Fruit fly (Drosophila melanogaster) whole organism, embryonic: ENCODE data around the gene dati.

Experiments
- Bgb ChIP-seq: fragments of 200-800 bp; sonication (Bioruptor generic); IDR thresholded peaks from 2 replicates; pipeline ENCODE4 v1.3.6; 2022; ENCODE audit warnings: missing biosample characterization, missing genetic modification characterization; ENCODE audit not compliant: partially characterized antibody
- Bteb2 ChIP-seq: fragments of 200-800 bp; sonication (Bioruptor generic); optimal IDR thresholded peaks from 2 replicates; lab custom pipeline; 2016; ENCODE audit warnings: missing biosample characterization, missing genetic modification characterization
- CG10543 ChIP-seq: fragments of 200-800 bp; sonication (Bioruptor generic); optimal IDR thresholded peaks from 3 replicates; lab custom pipeline; 2017; ENCODE audit warnings: missing biosample characterization, mild to moderate bottlenecking, missing genetic modification characterization, moderate library complexity
- CG11723 ChIP-seq: fragments of 200-800 bp; sonication (Bioruptor generic); optimal IDR thresholded peaks from 2 replicates; lab custom pipeline; 2017; ENCODE audit warnings: missing biosample characterization, mild to moderate bottlenecking, missing genetic modification characterization
- CG12942 ChIP-seq: fragments of 200-800 bp; sonication (Bioruptor generic); optimal IDR thresholded peaks from 3 replicates; lab custom pipeline; 2016; ENCODE audit warnings: missing biosample characterization, missing genetic modification characterization
- CG13624 ChIP-seq: fragments of 200-800 bp; sonication (Bioruptor generic); optimal IDR thresholded peaks from 2 replicates; lab custom pipeline; 2016; ENCODE audit warnings: missing biosample characterization, missing genetic modification characterization
- CG14710 ChIP-seq: fragments of 200-800 bp; sonication (Bioruptor generic); optimal IDR thresholded peaks from 3 replicates; lab custom pipeline; 2019; ENCODE audit warnings: missing biosample characterization, mild to moderate bottlenecking, missing genetic modification characterization, moderate library complexity
- CG15479 ChIP-seq: fragments of 200-800 bp; sonication (Bioruptor generic); optimal IDR thresholded peaks from 3 replicates; lab custom pipeline; 2019; ENCODE audit warnings: missing biosample characterization, mild to moderate bottlenecking, missing genetic modification characterization, moderate library complexity
- CG17802 ChIP-seq: fragments of 200-800 bp; sonication (Bioruptor generic); optimal IDR thresholded peaks from 2 replicates; lab custom pipeline; 2018; ENCODE audit warnings: missing biosample characterization, mild to moderate bottlenecking, missing genetic modification characterization, moderate library complexity
- CG1792 ChIP-seq: fragments of 200-800 bp; sonication (Bioruptor generic); optimal IDR thresholded peaks from 2 replicates; lab custom pipeline; 2016; ENCODE audit warnings: missing biosample characterization, missing genetic modification characterization
- CG30020 ChIP-seq: fragments of 200-800 bp; optimal IDR thresholded peaks from 2 replicates; lab custom pipeline; 2019; ENCODE audit warnings: missing biosample characterization, mild to moderate bottlenecking, missing genetic modification characterization, moderate library complexity
- CG34376 ChIP-seq: fragments of 200-800 bp; sonication (Bioruptor generic); optimal IDR thresholded peaks from 2 replicates; lab custom pipeline; 2018; ENCODE audit warnings: missing biosample characterization, mild to moderate bottlenecking, missing genetic modification characterization
- CG4730 ChIP-seq: fragments of 200-800 bp; sonication (Bioruptor generic); IDR thresholded peaks from 2 replicates; pipeline ENCODE4 v1.3.6; 2022; ENCODE audit warnings: missing biosample characterization, missing genetic modification characterization
- CG4820 ChIP-seq: fragments of 200-800 bp; sonication (Bioruptor generic); optimal IDR thresholded peaks from 3 replicates; lab custom pipeline; 2016; ENCODE audit warnings: missing biosample characterization, missing genetic modification characterization
- CG6791 ChIP-seq: fragments of 200-800 bp; sonication (Bioruptor generic); IDR thresholded peaks from 3 replicates; pipeline ENCODE4 v1.3.6; 2022; ENCODE audit warnings: missing biosample characterization, missing genetic modification characterization; ENCODE audit not compliant: partially characterized antibody
- CG7357 ChIP-seq: fragments of 200-800 bp; sonication (Bioruptor generic); IDR thresholded peaks from 3 replicates; pipeline ENCODE4 v1.3.6; 2022; ENCODE audit warnings: missing biosample characterization, missing genetic modification characterization
- CG7963 ChIP-seq: fragments of 200-800 bp; sonication (Bioruptor generic); IDR thresholded peaks from 3 replicates; pipeline ENCODE4 v1.3.6; 2022; ENCODE audit warnings: missing biosample characterization, missing genetic modification characterization; ENCODE audit not compliant: partially characterized antibody
- Camta ChIP-seq: fragments of 200-800 bp; sonication (Bioruptor generic); optimal IDR thresholded peaks from 2 replicates; lab custom pipeline; 2016; ENCODE audit warnings: missing biosample characterization, missing genetic modification characterization
- Dfd ChIP-seq, 2 experiments: fragments of >200 bp; optimal IDR thresholded peaks; 2 replicates each; lab custom pipeline; 2017; ENCODE audit warnings: missing biosample characterization in 2 of 2, missing genetic modification characterization in 2 of 2
- Dll ChIP-seq: fragments of 200-800 bp; sonication (Bioruptor generic); IDR thresholded peaks from 4 replicates; pipeline ENCODE4 v1.3.6; 2022; ENCODE audit warnings: missing biosample characterization, missing genetic modification characterization; ENCODE audit not compliant: partially characterized antibody
- Dp ChIP-seq: fragments of 200-800 bp; sonication (Bioruptor generic); optimal IDR thresholded peaks from 2 replicates; lab custom pipeline; 2018; ENCODE audit warnings: missing biosample characterization, mild to moderate bottlenecking, missing genetic modification characterization, moderate library complexity
- MESR4 ChIP-seq: fragments of 200-800 bp; sonication (Bioruptor generic); optimal IDR thresholded peaks from 2 replicates; lab custom pipeline; 2018; ENCODE audit warnings: missing biosample characterization, mild to moderate bottlenecking, missing genetic modification characterization, moderate library complexity
- NK7.1 ChIP-seq: fragments of 200-800 bp; sonication (Bioruptor generic); optimal IDR thresholded peaks from 3 replicates; lab custom pipeline; 2016; ENCODE audit warnings: missing biosample characterization, missing genetic modification characterization
- Pdp1 ChIP-seq, 2 experiments: fragments of 200-800 bp; sonication (Bioruptor generic); optimal IDR thresholded peaks; 3 replicates each; lab custom pipeline; 2016; ENCODE audit warnings: missing biosample characterization in 2 of 2, missing genetic modification characterization in 2 of 2, mild to moderate bottlenecking in 1 of 2, moderate library complexity in 1 of 2
- Ravus ChIP-seq: fragments of 200-800 bp; sonication (Bioruptor generic); IDR thresholded peaks from 2 replicates; pipeline ENCODE4 v1.3.6; 2022; ENCODE audit warnings: missing biosample characterization, missing genetic modification characterization
- Ssrp ChIP-seq: fragments of 200-800 bp; sonication (Bioruptor generic); optimal IDR thresholded peaks from 2 replicates; lab custom pipeline; 2018; ENCODE audit warnings: missing biosample characterization, mild to moderate bottlenecking, missing genetic modification characterization, moderate library complexity
- amos ChIP-seq: fragments of 200-800 bp; sonication (Bioruptor generic); IDR thresholded peaks from 2 replicates; pipeline ENCODE4 v1.3.6; 2022; ENCODE audit warnings: missing biosample characterization, missing genetic modification characterization; ENCODE audit not compliant: partially characterized antibody
- ato ChIP-seq: fragments of 200-800 bp; sonication (Bioruptor generic); IDR thresholded peaks from 2 replicates; pipeline ENCODE4 v1.3.6; 2022; ENCODE audit warnings: missing biosample characterization, missing genetic modification characterization; ENCODE audit not compliant: partially characterized antibody
- bbx ChIP-seq: fragments of 200-800 bp; sonication (Bioruptor generic); IDR thresholded peaks from 2 replicates; pipeline ENCODE4 v1.3.6; 2022; ENCODE audit warnings: missing biosample characterization, missing genetic modification characterization; ENCODE audit not compliant: partially characterized antibody
- br ChIP-seq: fragments of >200 bp; optimal IDR thresholded peaks from 2 replicates; lab custom pipeline; 2017
- corto ChIP-seq: fragments of 200-800 bp; sonication (Bioruptor generic); optimal IDR thresholded peaks from 2 replicates; lab custom pipeline; 2016; ENCODE audit warnings: missing biosample characterization, mild to moderate bottlenecking, missing genetic modification characterization, moderate library complexity
- crp ChIP-seq, 2 experiments: fragments of 200-800 bp; sonication (Bioruptor generic); optimal IDR thresholded peaks; 2 replicates in 1 of 2; 3 replicates in 1 of 2; lab custom pipeline; 2017; ENCODE audit warnings: missing biosample characterization in 2 of 2, missing genetic modification characterization in 2 of 2, mild to moderate bottlenecking in 1 of 2, moderate library complexity in 1 of 2
- gfzf ChIP-seq: fragments of 200-800 bp; sonication (Bioruptor generic); optimal IDR thresholded peaks from 2 replicates; lab custom pipeline; 2016; ENCODE audit warnings: missing biosample characterization, mild to moderate bottlenecking, missing genetic modification characterization, moderate library complexity
- jing ChIP-seq: fragments of 200-800 bp; sonication (Bioruptor generic); optimal IDR thresholded peaks from 2 replicates; lab custom pipeline; 2018; ENCODE audit warnings: missing biosample characterization, mild to moderate bottlenecking, missing genetic modification characterization
- jumu ChIP-seq: fragments of 200-800 bp; sonication (Bioruptor generic); optimal IDR thresholded peaks from 3 replicates; lab custom pipeline; 2016; ENCODE audit warnings: missing biosample characterization, missing genetic modification characterization
- kay ChIP-seq: fragments of 200-800 bp; sonication (Bioruptor generic); optimal IDR thresholded peaks from 2 replicates; lab custom pipeline; 2016; ENCODE audit warnings: missing biosample characterization, missing genetic modification characterization
- lilli ChIP-seq: fragments of 200-800 bp; sonication (Bioruptor generic); optimal IDR thresholded peaks from 3 replicates; lab custom pipeline; 2016; ENCODE audit warnings: missing biosample characterization, missing genetic modification characterization
- luna ChIP-seq: fragments of 200-800 bp; sonication (Bioruptor generic); optimal IDR thresholded peaks from 2 replicates; lab custom pipeline; 2016; ENCODE audit warnings: missing biosample characterization, missing genetic modification characterization
- nerfin-2 ChIP-seq: fragments of 200-800 bp; sonication (Bioruptor generic); IDR thresholded peaks from 2 replicates; pipeline ENCODE4 v1.3.6; 2022; ENCODE audit warnings: missing biosample characterization, missing genetic modification characterization; ENCODE audit not compliant: partially characterized antibody
- nmo ChIP-seq: fragments of 200-800 bp; sonication (Bioruptor generic); optimal IDR thresholded peaks from 2 replicates; lab custom pipeline; 2018; ENCODE audit warnings: missing biosample characterization, mild to moderate bottlenecking, missing genetic modification characterization, moderate library complexity
- pfk ChIP-seq: fragments of 200-800 bp; sonication (Bioruptor generic); optimal IDR thresholded peaks from 2 replicates; lab custom pipeline; 2018; ENCODE audit warnings: missing biosample characterization, mild to moderate bottlenecking, missing genetic modification characterization, moderate library complexity
- phol ChIP-seq: fragments of 200-800 bp; sonication (Bioruptor generic); optimal IDR thresholded peaks from 3 replicates; lab custom pipeline; 2018; ENCODE audit warnings: missing biosample characterization, mild to moderate bottlenecking, missing genetic modification characterization, moderate library complexity
- pzg ChIP-seq: fragments of 200-800 bp; sonication (Bioruptor generic); optimal IDR thresholded peaks from 3 replicates; lab custom pipeline; 2018; ENCODE audit warnings: missing biosample characterization, mild to moderate bottlenecking, missing genetic modification characterization, moderate library complexity
- row ChIP-seq: fragments of 200-800 bp; sonication (Bioruptor generic); IDR thresholded peaks from 3 replicates; pipeline ENCODE4 v1.3.6; 2022; ENCODE audit warnings: missing biosample characterization, missing genetic modification characterization
- trem ChIP-seq: fragments of 200-800 bp; optimal IDR thresholded peaks from 3 replicates; lab custom pipeline; 2019; ENCODE audit warnings: missing biosample characterization, mild to moderate bottlenecking, missing genetic modification characterization, moderate library complexity
- tup ChIP-seq: fragments of 200-800 bp; sonication (Bioruptor generic); optimal IDR thresholded peaks from 2 replicates; lab custom pipeline; 2016; ENCODE audit warnings: missing biosample characterization, mild to moderate bottlenecking, missing genetic modification characterization, moderate library complexity
- usp ChIP-seq: fragments of >200 bp; optimal IDR thresholded peaks from 2 replicates; lab custom pipeline; 2017; ENCODE audit warnings: missing biosample characterization, missing genetic modification characterization
- vnd ChIP-seq: fragments of 200-800 bp; sonication (Bioruptor generic); IDR thresholded peaks from 3 replicates; pipeline ENCODE4 v1.3.6; 2022; ENCODE audit warnings: missing biosample characterization, missing genetic modification characterization; ENCODE audit not compliant: partially characterized antibody

The dati gene

DNA sequence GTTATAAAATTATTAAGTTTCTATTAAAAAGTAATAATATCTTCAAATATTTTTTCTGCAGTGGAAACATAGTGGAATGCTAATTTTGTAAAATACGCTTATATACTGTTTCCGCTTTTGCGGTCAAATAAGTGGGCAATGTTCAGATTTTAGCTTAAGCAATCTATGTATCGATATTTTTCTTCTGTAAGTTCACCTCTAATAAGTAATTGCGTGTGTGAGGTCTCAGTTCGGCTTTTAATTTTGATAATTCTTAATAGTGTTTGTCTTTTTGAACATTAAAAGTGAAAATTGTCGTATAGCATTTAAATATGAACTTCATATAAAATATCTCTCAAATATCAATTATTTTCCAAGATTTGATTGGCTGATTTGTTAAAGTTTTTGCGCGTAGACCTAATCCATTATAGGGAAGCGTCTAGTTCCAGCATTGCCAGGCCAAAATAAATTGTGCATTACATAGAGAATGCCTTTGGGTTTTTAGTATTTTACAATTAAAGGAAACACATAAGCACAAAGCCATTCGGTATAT, 35.6 kb downstream of the dati start, which contains the start of gene Hcf (continued):
- TF ChIP-seq CG7357 (GFP tag; lab: Robert Waterston, UW) (peak; percentile 100), Ravus (no peak), tup (GFP tag; lab: Kevin White, UChicago) (no peak), MESR4 (GFP tag; lab: Kevin White, UChicago) (peak; percentile 91), Camta (no peak), CG11723 (GFP tag; lab: Kevin White, UChicago) (peak; percentile 76), Bgb (GFP tag; lab: Robert Waterston, UW) (peak; percentile 69), NK7.1 (GFP tag; lab: Kevin White, UChicago) (no peak), CG14710 (tag; lab: Kevin White, UChicago) (peak; percentile 46), Dll (peak; percentile 70; the same call in 3 of the 4 replicates), Ssrp (tag; lab: Kevin White, UChicago) (no peak), trem (tag; lab: Kevin White, UChicago) (peak; percentile 49), nmo (GFP tag; lab: Kevin White, UChicago) (no peak), vnd (GFP tag; lab: Robert Waterston, UW) (no peak; the same call in 2 of the 3 replicates), nerfin-2 (GFP tag; lab: Robert Waterston, UW) (no peak; the same call in 1 of the 2 replicates), amos (GFP tag; lab: Robert Waterston, UW) (peak; percentile 75; the same call in 1 of the 2 replicates), CG1792 (GFP tag; lab: Kevin White, UChicago) (no peak), CG13624 (GFP tag; lab: Kevin White, UChicago) (no peak), crp (GFP tag; optimal IDR thresholded peaks at IDR 0.05; lab: Kevin White, UChicago) (peak in 1 of 2 experiments; percentile 2), CG10543 (GFP tag; lab: Kevin White, UChicago) (no peak), gfzf (GFP tag; lab: Kevin White, UChicago) (peak; percentile 58), CG4820 (no peak), row (GFP tag; lab: Robert Waterston, UW) (peak; percentile 90), Dp (GFP tag; lab: Kevin White, UChicago) (peak; percentile 3), luna (GFP tag; lab: Kevin White, UChicago) (no peak), CG17802 (tag; lab: Kevin White, UChicago) (peak; percentile 97), CG7963 (GFP tag; lab: Robert Waterston, UW) (no peak), CG4730 (GFP tag; lab: Robert Waterston, UW) (no peak), CG15479 (GFP tag; lab: Kevin White, UChicago) (peak; percentile 73), Dfd (GFP tag; optimal IDR thresholded peaks at IDR 0.05; lab: Kevin White, UChicago) (peak in 1 of 2 experiments; percentile 88), jing (GFP tag; lab: Kevin White, UChicago) (no peak), br (lab: Kevin White, UChicago) (no peak), CG12942 (no peak), pzg (GFP tag; lab: Kevin White, UChicago) (peak; percentile 78), jumu (GFP tag; lab: Kevin White, UChicago) (peak; percentile 32), usp (GFP tag; lab: Kevin White, UChicago) (no peak), pfk (GFP tag; lab: Kevin White, UChicago) (peak; percentile 59), CG30020 (tag; lab: Kevin White, UChicago) (peak; percentile 99), bbx (GFP tag; lab: Robert Waterston, UW) (0 out of 2 replicates have a peak, but pooled peaks have one; percentile 40), corto (GFP tag; lab: Kevin White, UChicago) (peak; percentile 8), kay (GFP tag; lab: Kevin White, UChicago) (no peak), CG34376 (GFP tag; lab: Kevin White, UChicago) (peak; percentile 42), ato (0 out of 2 replicates have a peak, but pooled peaks have one; percentile 14), phol (peak; percentile 55), Bteb2 (GFP tag; lab: Kevin White, UChicago) (no peak), lilli (peak; percentile 6), CG6791 (GFP tag; lab: Robert Waterston, UW) (peak; percentile 77), Pdp1 (GFP tag; optimal IDR thresholded peaks at IDR 0.05; lab: Kevin White, UChicago) (peak in 1 of 2 experiments; percentile 60)
